Fruit fly (Drosophila melanogaster): Measurements from ENCODE around the gene RhoGEF3.

Gene RhoGEF3

DNA sequence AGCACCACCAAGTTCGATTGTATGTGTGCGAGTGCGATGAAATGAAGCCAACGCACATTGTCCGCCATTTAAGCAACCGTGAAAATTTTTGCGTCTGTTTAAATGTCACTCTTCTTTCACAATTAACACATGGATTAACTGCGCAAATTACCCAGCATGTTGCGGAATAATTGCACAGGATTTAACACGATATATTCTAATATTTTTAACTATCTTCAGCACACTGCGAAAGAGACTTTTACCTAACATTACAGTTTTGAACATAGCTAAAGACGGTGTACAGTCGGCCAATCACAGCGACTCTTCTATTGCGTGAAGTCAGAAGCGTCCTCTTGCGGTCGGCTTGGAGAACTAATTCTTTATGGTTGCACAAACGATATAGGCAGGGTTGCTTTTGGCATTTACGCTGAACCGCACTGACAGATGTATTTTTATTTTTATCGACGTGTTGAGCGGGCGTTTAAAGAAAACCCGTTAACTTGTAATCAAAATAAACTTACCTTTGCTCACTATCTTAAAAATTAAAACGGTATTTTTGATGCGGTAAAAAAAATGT is 30.5 kb upstream of the RhoGEF3 start (continued):
- peak; percentile 77 for TF ChIP-seq CG1603 (tag; optimal IDR thresholded peaks at IDR 0.05)
- no peak for TF ChIP-seq CG14667 (GFP tag; IDR thresholded peaks at IDR 0.05)
- no peak for TF ChIP-seq mirr (GFP tag; optimal IDR thresholded peaks at IDR 0.05)
- no peak for TF ChIP-seq CG18011 (GFP tag; optimal IDR thresholded peaks at IDR 0.05)
- no peak for TF ChIP-seq Elba2 (GFP tag; optimal IDR thresholded peaks at IDR 0.05)
- TF ChIP-seq Vsx1 (GFP tag; optimal IDR thresholded peaks at IDR 0.05): no peak
- TF ChIP-seq CG15073 (GFP tag; optimal IDR thresholded peaks at IDR 0.05): no peak
- no peak for TF ChIP-seq Spps (tag; optimal IDR thresholded peaks at IDR 0.05)
- TF ChIP-seq Nf-YA (GFP tag; IDR thresholded peaks at IDR 0.05): peak; percentile 87
- TF ChIP-seq CG5953 (GFP tag; IDR thresholded peaks at IDR 0.05): peak; percentile 54; the same call in 1 of the 2 replicates
- no peak for TF ChIP-seq Eip74EF (GFP tag; optimal IDR thresholded peaks at IDR 0.05)
- TF ChIP-seq CG34376 (GFP tag; optimal IDR thresholded peaks at IDR 0.05): peak; percentile 52
- TF ChIP-seq CG2678 (tag; optimal IDR thresholded peaks at IDR 0.05): no peak
- TF ChIP-seq zf30C (GFP tag; optimal IDR thresholded peaks at IDR 0.05): no peak
- no peak; the same call in none of the 2 replicates for TF ChIP-seq CG11247 (GFP tag; IDR thresholded peaks at IDR 0.05)
- no peak for TF ChIP-seq CG12391 (tag; optimal IDR thresholded peaks at IDR 0.05)
- no peak for TF ChIP-seq Dfd (GFP tag; optimal IDR thresholded peaks at IDR 0.05)
- TF ChIP-seq org-1 (GFP tag; optimal IDR thresholded peaks at IDR 0.05): no peak
- TF ChIP-seq CG6175 (GFP tag; IDR thresholded peaks at IDR 0.05): no peak
- peak; percentile 34 for TF ChIP-seq CG1602 (GFP tag; optimal IDR thresholded peaks at IDR 0.05)
- TF ChIP-seq ap (GFP tag; IDR thresholded peaks at IDR 0.05): no peak
- peak; percentile 51 for TF ChIP-seq HmgD (GFP tag; optimal IDR thresholded peaks at IDR 0.05)
- TF ChIP-seq CG4328 (GFP tag; optimal IDR thresholded peaks at IDR 0.05): no peak
- peak; percentile 22; the same call in 1 of the 2 replicates for TF ChIP-seq Ptx1 (GFP tag; IDR thresholded peaks at IDR 0.05)
- TF ChIP-seq row (GFP tag; IDR thresholded peaks at IDR 0.05): peak; percentile 50
- no peak for TF ChIP-seq Dip2 (GFP tag; IDR thresholded peaks at IDR 0.05)
- TF ChIP-seq CG9876 (GFP tag; optimal IDR thresholded peaks at IDR 0.05): peak; percentile 44
- peak; percentile 68 for TF ChIP-seq BEAF-32 (GFP tag; optimal IDR thresholded peaks at IDR 0.05)
- no peak for TF ChIP-seq CG10366 (GFP tag; IDR thresholded peaks at IDR 0.05)
- TF ChIP-seq CG5180 (GFP tag; optimal IDR thresholded peaks at IDR 0.05): peak; percentile 85
- TF ChIP-seq CG14860 (GFP tag; IDR thresholded peaks at IDR 0.05; ENCODE audit: partially characterized antibody): peak; percentile 67
- peak; percentile 47; the same call in 1 of the 2 replicates for TF ChIP-seq E2f1 (GFP tag; IDR thresholded peaks at IDR 0.05)
- peak; percentile 98 for TF ChIP-seq Nf-YB (GFP tag; optimal IDR thresholded peaks at IDR 0.05)
- TF ChIP-seq CG12236 (GFP tag; optimal IDR thresholded peaks at IDR 0.05): no peak
- TF ChIP-seq Sry-δ (GFP tag; optimal IDR thresholded peaks at IDR 0.05): peak; percentile 77
- peak; percentile 42 for TF ChIP-seq jumu (GFP tag; optimal IDR thresholded peaks at IDR 0.05)
- TF ChIP-seq nerfin-2 (GFP tag; IDR thresholded peaks at IDR 0.05; ENCODE audit: partially characterized antibody): peak; percentile 55
- no peak for TF ChIP-seq exex (tag; optimal IDR thresholded peaks at IDR 0.05)
- no peak for TF ChIP-seq wor (GFP tag; IDR thresholded peaks at IDR 0.05)
- TF ChIP-seq pum (GFP tag; optimal IDR thresholded peaks at IDR 0.05): peak; percentile 19
- TF ChIP-seq grau (tag; optimal IDR thresholded peaks at IDR 0.05): no peak
- no peak for TF ChIP-seq Blimp-1 (GFP tag; optimal IDR thresholded peaks at IDR 0.05)
- TF ChIP-seq fd3F (GFP tag; optimal IDR thresholded peaks at IDR 0.05): no peak
- peak in 1 of 2 experiments; percentile 64 for TF ChIP-seq eve (GFP tag; optimal IDR thresholded peaks at IDR 0.05)
- no peak for TF ChIP-seq toy (GFP tag; IDR thresholded peaks at IDR 0.05)
- no peak for TF ChIP-seq CG4424 (GFP tag; optimal IDR thresholded peaks at IDR 0.05)
- peak; percentile 73 for TF ChIP-seq bbx (GFP tag; IDR thresholded peaks at IDR 0.05; ENCODE audit: partially characterized antibody)
- peak; percentile 58 for TF ChIP-seq lilli (GFP tag; optimal IDR thresholded peaks at IDR 0.05)
- TF ChIP-seq Nf-YC (tag; optimal IDR thresholded peaks at IDR 0.05): peak; percentile 100
- TF ChIP-seq Side (GFP tag; optimal IDR thresholded peaks at IDR 0.05): peak; percentile 54

Measured in whole organism, embryonic.